Fruit fly (Drosophila melanogaster) whole organism, embryonic: ENCODE data around the gene CG13258.
A peak's percentile ranks its signal among the peaks of the same experiment; 100 is the strongest.

ENCODE experiments used
- Awh ChIP-seq: fragments of 200-800 bp; sonication (Bioruptor generic); IDR thresholded peaks from 2 replicates; pipeline ENCODE4, ENCODE4 v1.3.6; 2022; ENCODE audit warnings: missing biosample characterization, missing genetic modification characterization
- BEAF-32 ChIP-seq: fragments of 200-800 bp; sonication (Bioruptor generic); optimal IDR thresholded peaks from 3 replicates; lab custom pipeline; 2017; ENCODE audit warnings: missing biosample characterization, missing genetic modification characterization, mild to moderate bottlenecking, moderate library complexity, missing genetic modification reagents
- C15 ChIP-seq: fragments of 200-800 bp; sonication (Bioruptor generic); IDR thresholded peaks from 3 replicates; pipeline ENCODE4 v1.3.6; 2022; ENCODE audit warnings: missing biosample characterization, missing genetic modification characterization
- CG10431 ChIP-seq: fragments of 200-800 bp; sonication (Bioruptor generic); optimal IDR thresholded peaks from 3 replicates; lab custom pipeline; 2018; ENCODE audit warnings: missing biosample characterization, mild to moderate bottlenecking, missing genetic modification characterization
- CG11085 ChIP-seq: fragments of 200-800 bp; sonication (Bioruptor generic); IDR thresholded peaks from 2 replicates; pipeline ENCODE4 v1.3.6; 2022; ENCODE audit warnings: missing biosample characterization, missing genetic modification characterization
- CG12155 ChIP-seq: fragments of 200-800 bp; sonication (Bioruptor generic); optimal IDR thresholded peaks from 3 replicates; lab custom pipeline; 2016; ENCODE audit warnings: missing biosample characterization, missing genetic modification characterization
- CG13287 ChIP-seq: fragments of 200-800 bp; sonication (Bioruptor generic); IDR thresholded peaks from 2 replicates; pipeline ENCODE4 v1.3.6; 2022; ENCODE audit warnings: missing biosample characterization, missing genetic modification characterization; ENCODE audit not compliant: partially characterized antibody
- CG13296 ChIP-seq: fragments of 200-800 bp; sonication (Bioruptor generic); optimal IDR thresholded peaks from 3 replicates; lab custom pipeline; 2018; ENCODE audit warnings: missing biosample characterization, mild to moderate bottlenecking, missing genetic modification characterization
- CG13775 ChIP-seq: fragments of 200-800 bp; sonication (Bioruptor generic); optimal IDR thresholded peaks from 3 replicates; lab custom pipeline; 2017; ENCODE audit warnings: missing biosample characterization, mild to moderate bottlenecking, missing genetic modification characterization
- CG1529 ChIP-seq: fragments of 200-800 bp; sonication (Bioruptor generic); optimal IDR thresholded peaks from 3 replicates; lab custom pipeline; 2018; ENCODE audit warnings: missing biosample characterization, missing genetic modification characterization
- CG18619 ChIP-seq: fragments of 200-800 bp; sonication (Bioruptor generic); optimal IDR thresholded peaks from 3 replicates; lab custom pipeline; 2017; ENCODE audit warnings: missing biosample characterization, mild to moderate bottlenecking, missing genetic modification characterization
- CG18764 ChIP-seq: fragments of 200-800 bp; sonication (Bioruptor generic); optimal IDR thresholded peaks from 3 replicates; lab custom pipeline; 2016; ENCODE audit warnings: missing biosample characterization, missing genetic modification characterization
- CG2116 ChIP-seq: fragments of 200-800 bp; sonication (Bioruptor generic); optimal IDR thresholded peaks from 3 replicates; lab custom pipeline; 2018; ENCODE audit warnings: missing biosample characterization, mild to moderate bottlenecking, missing genetic modification characterization
- CG2712 ChIP-seq: fragments of 200-800 bp; optimal IDR thresholded peaks from 3 replicates; lab custom pipeline; 2019; ENCODE audit warnings: missing biosample characterization, mild to moderate bottlenecking, missing genetic modification characterization, moderate library complexity
- CG30020 ChIP-seq: fragments of 200-800 bp; optimal IDR thresholded peaks from 2 replicates; lab custom pipeline; 2019; ENCODE audit warnings: missing biosample characterization, mild to moderate bottlenecking, missing genetic modification characterization, moderate library complexity
- CG31224 ChIP-seq: fragments of 200-800 bp; sonication (Bioruptor generic); IDR thresholded peaks from 2 replicates; pipeline ENCODE4 v1.3.6; 2022; ENCODE audit warnings: missing biosample characterization, missing genetic modification characterization
- CG33557 ChIP-seq: fragments of 200-800 bp; sonication (Bioruptor generic); optimal IDR thresholded peaks from 2 replicates; lab custom pipeline; 2019; ENCODE audit warnings: missing biosample characterization, mild to moderate bottlenecking, missing genetic modification characterization, moderate library complexity
- CG3847 ChIP-seq: fragments of 200-800 bp; sonication (Bioruptor generic); IDR thresholded peaks from 2 replicates; pipeline ENCODE4 v1.3.6; 2022; ENCODE audit warnings: missing biosample characterization, missing genetic modification characterization
- CG4854 ChIP-seq: fragments of 200-800 bp; sonication (Bioruptor generic); optimal IDR thresholded peaks from 2 replicates; lab custom pipeline; 2016; ENCODE audit warnings: missing biosample characterization, missing genetic modification characterization, inconsistent platforms
- CG5180 ChIP-seq: fragments of 200-800 bp; sonication (Bioruptor generic); optimal IDR thresholded peaks from 3 replicates; lab custom pipeline; 2017; ENCODE audit warnings: missing biosample characterization, missing genetic modification characterization, mild to moderate bottlenecking, moderate library complexity, missing genetic modification reagents
- CG9817 ChIP-seq: fragments of 200-800 bp; sonication (Bioruptor generic); optimal IDR thresholded peaks from 2 replicates; lab custom pipeline; 2018; ENCODE audit warnings: missing biosample characterization, mild to moderate bottlenecking, missing genetic modification characterization, moderate library complexity
- D19A ChIP-seq: fragments of 200-800 bp; optimal IDR thresholded peaks from 3 replicates; lab custom pipeline; 2019; ENCODE audit warnings: missing biosample characterization, mild to moderate bottlenecking, missing genetic modification characterization, moderate library complexity
- Dad ChIP-seq: fragments of 200-800 bp; sonication (Bioruptor generic); optimal IDR thresholded peaks from 3 replicates; lab custom pipeline; 2016; ENCODE audit warnings: missing biosample characterization, missing genetic modification characterization
- Dbx ChIP-seq: fragments of 200-800 bp; sonication (Bioruptor generic); IDR thresholded peaks from 3 replicates; pipeline ENCODE4 v1.3.6; 2022; ENCODE audit warnings: missing biosample characterization, missing genetic modification characterization
- Fer2 ChIP-seq: fragments of 200-800 bp; sonication (Bioruptor generic); optimal IDR thresholded peaks from 2 replicates; lab custom pipeline; 2018; ENCODE audit warnings: missing biosample characterization, mild to moderate bottlenecking, missing genetic modification characterization, moderate library complexity
- Fer3 ChIP-seq: fragments of 200-800 bp; sonication (Bioruptor generic); optimal IDR thresholded peaks from 2 replicates; lab custom pipeline; 2018; ENCODE audit warnings: missing biosample characterization, mild to moderate bottlenecking, missing genetic modification characterization, moderate library complexity
- Hsf ChIP-seq: fragments of 200-800 bp; sonication (Bioruptor generic); optimal IDR thresholded peaks from 3 replicates; lab custom pipeline; 2016; ENCODE audit warnings: missing biosample characterization, missing genetic modification characterization
- Lhr ChIP-seq: fragments of 200-800 bp; sonication (Bioruptor generic); optimal IDR thresholded peaks from 3 replicates; lab custom pipeline; 2017; ENCODE audit warnings: mild to moderate bottlenecking, missing biosample characterization, missing genetic modification reagents, missing genetic modification characterization
- NK7.1 ChIP-seq: fragments of 200-800 bp; sonication (Bioruptor generic); optimal IDR thresholded peaks from 3 replicates; lab custom pipeline; 2016; ENCODE audit warnings: missing biosample characterization, missing genetic modification characterization
- Pdp1 ChIP-seq, 2 experiments: fragments of 200-800 bp; sonication (Bioruptor generic); optimal IDR thresholded peaks; 3 replicates each; lab custom pipeline; 2016; ENCODE audit warnings: missing biosample characterization in 2 of 2, missing genetic modification characterization in 2 of 2, mild to moderate bottlenecking in 1 of 2, moderate library complexity in 1 of 2
- Scr ChIP-seq: fragments of 200-800 bp; sonication (Bioruptor generic); IDR thresholded peaks from 2 replicates; pipeline ENCODE4 v1.3.6; 2022; ENCODE audit warnings: missing biosample characterization, missing genetic modification characterization; ENCODE audit not compliant: partially characterized antibody
- Six4 ChIP-seq: fragments of 200-800 bp; sonication (Bioruptor generic); optimal IDR thresholded peaks from 2 replicates; lab custom pipeline; 2016; ENCODE audit warnings: missing biosample characterization, missing genetic modification characterization
- Ssrp ChIP-seq: fragments of 200-800 bp; sonication (Bioruptor generic); optimal IDR thresholded peaks from 2 replicates; lab custom pipeline; 2018; ENCODE audit warnings: missing biosample characterization, mild to moderate bottlenecking, missing genetic modification characterization, moderate library complexity
- ap ChIP-seq: fragments of 200-800 bp; sonication (Bioruptor generic); IDR thresholded peaks from 2 replicates; pipeline ENCODE4 v1.3.6; 2022; ENCODE audit warnings: missing biosample characterization, missing genetic modification characterization
- ase ChIP-seq: fragments of 200-800 bp; sonication (Bioruptor generic); IDR thresholded peaks from 3 replicates; pipeline ENCODE4 v1.3.6; 2022; ENCODE audit warnings: missing biosample characterization, missing genetic modification characterization
- bowl ChIP-seq: fragments of 200-800 bp; sonication (Bioruptor generic); IDR thresholded peaks from 2 replicates; pipeline ENCODE4 v1.3.6; 2022; ENCODE audit warnings: missing biosample characterization, missing genetic modification characterization
- crc ChIP-seq: fragments of 200-800 bp; sonication (Bioruptor generic); optimal IDR thresholded peaks from 2 replicates; lab custom pipeline; 2016; ENCODE audit warnings: missing biosample characterization, missing genetic modification characterization
- dan ChIP-seq: fragments of 200-800 bp; sonication (Bioruptor generic); IDR thresholded peaks from 2 replicates; pipeline ENCODE4 v1.3.6; 2022; ENCODE audit warnings: missing biosample characterization, missing genetic modification characterization
- ewg ChIP-seq: fragments of 200-800 bp; sonication (Bioruptor generic); optimal IDR thresholded peaks from 3 replicates; lab custom pipeline; 2017; ENCODE audit warnings: mild to moderate bottlenecking, missing biosample characterization, missing genetic modification reagents, missing genetic modification characterization
- gfzf ChIP-seq: fragments of 200-800 bp; sonication (Bioruptor generic); optimal IDR thresholded peaks from 2 replicates; lab custom pipeline; 2016; ENCODE audit warnings: missing biosample characterization, mild to moderate bottlenecking, missing genetic modification characterization, moderate library complexity
- hb ChIP-seq: fragments of 200-800 bp; sonication (Bioruptor generic); IDR thresholded peaks from 3 replicates; pipeline ENCODE4 v1.3.6; 2022; ENCODE audit warnings: missing biosample characterization, missing genetic modification characterization; ENCODE audit not compliant: partially characterized antibody
- jumu ChIP-seq: fragments of 200-800 bp; sonication (Bioruptor generic); optimal IDR thresholded peaks from 3 replicates; lab custom pipeline; 2016; ENCODE audit warnings: missing biosample characterization, missing genetic modification characterization
- lola ChIP-seq, 3 experiments: fragments of >200 bp in 2 of 3; fragments of 200-800 bp in 1 of 3; sonication (Bioruptor generic) in 1 of 3; optimal IDR thresholded peaks; 2 replicates each; lab custom pipeline; 2017 to 2019; ENCODE audit warnings: missing biosample characterization in 3 of 3, missing genetic modification characterization in 3 of 3, mild to moderate bottlenecking in 1 of 3, moderate library complexity in 1 of 3
- oc ChIP-seq: fragments of 200-800 bp; sonication (Bioruptor generic); optimal IDR thresholded peaks from 2 replicates; lab custom pipeline; 2018; ENCODE audit warnings: missing biosample characterization, mild to moderate bottlenecking, missing genetic modification characterization, moderate library complexity
- psq ChIP-seq: fragments of 200-800 bp; sonication (Bioruptor generic); optimal IDR thresholded peaks from 2 replicates; lab custom pipeline; 2017; ENCODE audit warnings: missing biosample characterization, missing genetic modification characterization
- sqz ChIP-seq: fragments of 200-800 bp; sonication (Bioruptor generic); optimal IDR thresholded peaks from 3 replicates; lab custom pipeline; 2018; ENCODE audit warnings: missing biosample characterization, mild to moderate bottlenecking, missing genetic modification characterization
- sr ChIP-seq: fragments of 200-800 bp; sonication (Bioruptor generic); IDR thresholded peaks from 3 replicates; pipeline ENCODE4 v1.3.6; 2022; ENCODE audit warnings: missing biosample characterization, missing genetic modification characterization
- zf30C ChIP-seq: fragments of 200-800 bp; sonication (Bioruptor generic); optimal IDR thresholded peaks from 3 replicates; lab custom pipeline; 2018; ENCODE audit warnings: missing biosample characterization, mild to moderate bottlenecking, missing genetic modification characterization

CG13258 gene

dm6 chr2L:16257227-16258071 lies 35.4 kb downstream of the CG13258 start, which contains the start of the genes PRL-1 and EndoGI (continued):
- TF ChIP-seq ewg (GFP tag; lab: Kevin White, UChicago): peak; percentile 33
- peak; percentile 87 for TF ChIP-seq Fer3 (tag; lab: Kevin White, UChicago)
- no peak for TF ChIP-seq zf30C (GFP tag; lab: Kevin White, UChicago)
- TF ChIP-seq CG11085: no peak; the same call in 1 of the 2 replicates
- TF ChIP-seq CG13296: peak; percentile 88
- TF ChIP-seq CG9817 (tag; lab: Kevin White, UChicago): peak; percentile 65
- TF ChIP-seq sqz (GFP tag; lab: Kevin White, UChicago): peak; percentile 59
- peak; percentile 39 for TF ChIP-seq CG10431 (GFP tag; lab: Kevin White, UChicago)
- peak; percentile 92 for TF ChIP-seq CG13287 (GFP tag; lab: Robert Waterston, UW)
- peak; percentile 86 for TF ChIP-seq CG2712
- peak; percentile 58 for TF ChIP-seq CG12155
- peak; percentile 49 for TF ChIP-seq CG33557 (GFP tag; lab: Kevin White, UChicago)
- peak; percentile 4 for TF ChIP-seq Lhr (GFP tag; lab: Kevin White, UChicago)
- TF ChIP-seq CG18619 (GFP tag; lab: Kevin White, UChicago): peak; percentile 60
- peak; percentile 39; the same call in 1 of the 3 replicates for TF ChIP-seq ase (GFP tag; lab: Robert Waterston, UW)
- peak; percentile 79 for TF ChIP-seq CG13775 (GFP tag; lab: Kevin White, UChicago)
- TF ChIP-seq CG1529: peak; percentile 4
- TF ChIP-seq crc: no peak
- TF ChIP-seq CG2116 (GFP tag; lab: Kevin White, UChicago): peak; percentile 83
- peak; percentile 99 for TF ChIP-seq Scr
- TF ChIP-seq Fer2: peak; percentile 68
- peak; percentile 100 for TF ChIP-seq hb (GFP tag; lab: Robert Waterston, UW)
- TF ChIP-seq Hsf (GFP tag; lab: Kevin White, UChicago): peak; percentile 29
- peak; percentile 67 for TF ChIP-seq oc (tag; lab: Kevin White, UChicago)
- TF ChIP-seq jumu (GFP tag; lab: Kevin White, UChicago): no peak
- peak; percentile 29 for TF ChIP-seq CG5180 (GFP tag; lab: Kevin White, UChicago)
- peak; percentile 71; the same call in 1 of the 3 replicates for TF ChIP-seq Dbx (GFP tag; lab: Robert Waterston, UW)
- TF ChIP-seq CG4854 (GFP tag; lab: Kevin White, UChicago): no peak
- no peak; the same call in 1 of the 2 replicates for TF ChIP-seq bowl
- peak; percentile 40 for TF ChIP-seq CG18764 (GFP tag; lab: Kevin White, UChicago)
- peak; percentile 98 for TF ChIP-seq BEAF-32
- peak in 1 of 3 experiments; percentile 54 for TF ChIP-seq lola (GFP tag; optimal IDR thresholded peaks at IDR 0.05; lab: Kevin White, UChicago)
- TF ChIP-seq C15 (GFP tag; lab: Robert Waterston, UW): 0 out of 3 replicates have a peak, but pooled peaks have one; percentile 65
- peak in 1 of 2 experiments; percentile 57 for TF ChIP-seq Pdp1 (GFP tag; optimal IDR thresholded peaks at IDR 0.05; lab: Kevin White, UChicago)
- TF ChIP-seq Dad (GFP tag; lab: Kevin White, UChicago): peak; percentile 32
- no peak for TF ChIP-seq sr (GFP tag; lab: Robert Waterston, UW)
- peak; percentile 54 for TF ChIP-seq Six4 (GFP tag; lab: Kevin White, UChicago)
- peak; percentile 19 for TF ChIP-seq gfzf
- TF ChIP-seq CG3847 (GFP tag; lab: Robert Waterston, UW): peak; percentile 76
- peak; percentile 72 for TF ChIP-seq ap
- peak; percentile 36 for TF ChIP-seq psq
- TF ChIP-seq Ssrp: peak; percentile 54
- TF ChIP-seq D19A (tag; lab: Kevin White, UChicago): peak; percentile 76
- TF ChIP-seq CG31224: peak; percentile 66
- TF ChIP-seq NK7.1 (GFP tag; lab: Kevin White, UChicago): no peak
- TF ChIP-seq Awh: peak; percentile 88
- TF ChIP-seq dan (GFP tag; lab: Robert Waterston, UW): no peak
- TF ChIP-seq CG30020: peak; percentile 74
